Fruit fly (Drosophila melanogaster) whole organism, embryonic: ENCODE data around the gene CG32944.

Experiments
- Abd-B ChIP-seq: fragments of 200-800 bp; sonication (Bioruptor generic); optimal IDR thresholded peaks from 2 replicates; lab custom pipeline; 2018; ENCODE audit warnings: missing biosample characterization, mild to moderate bottlenecking, missing genetic modification characterization, moderate library complexity
- Atf6 ChIP-seq: fragments of 200-800 bp; sonication (Bioruptor generic); IDR thresholded peaks from 2 replicates; pipeline ENCODE4 v1.3.6; 2022; ENCODE audit warnings: missing biosample characterization, missing genetic modification characterization
- CG10209 ChIP-seq: fragments of 200-800 bp; sonication (Bioruptor generic); optimal IDR thresholded peaks from 3 replicates; lab custom pipeline; 2017; ENCODE audit warnings: missing biosample characterization, mild to moderate bottlenecking, missing genetic modification characterization, missing genetic modification reagents
- CG10267 ChIP-seq: fragments of 200-800 bp; sonication (Bioruptor generic); optimal IDR thresholded peaks from 2 replicates; lab custom pipeline; 2018; ENCODE audit warnings: missing biosample characterization, mild to moderate bottlenecking, missing genetic modification characterization, moderate library complexity
- CG11560 ChIP-seq: fragments of 200-800 bp; sonication (Bioruptor generic); IDR thresholded peaks from 3 replicates; pipeline ENCODE4 v1.3.6; 2022; ENCODE audit warnings: missing biosample characterization, missing genetic modification characterization
- CG11695 ChIP-seq: fragments of 200-800 bp; sonication (Bioruptor generic); IDR thresholded peaks from 3 replicates; pipeline ENCODE4 v1.3.6; 2022; ENCODE audit warnings: missing biosample characterization, missing genetic modification characterization
- CG12104 ChIP-seq: fragments of 200-800 bp; sonication (Bioruptor generic); optimal IDR thresholded peaks from 3 replicates; lab custom pipeline; 2016; ENCODE audit warnings: missing biosample characterization, missing genetic modification characterization
- CG12236 ChIP-seq: fragments of 200-800 bp; sonication (Bioruptor generic); optimal IDR thresholded peaks from 2 replicates; lab custom pipeline; 2016; ENCODE audit warnings: missing biosample characterization, missing genetic modification characterization
- CG12391 ChIP-seq: fragments of 200-800 bp; sonication (Bioruptor generic); optimal IDR thresholded peaks from 3 replicates; lab custom pipeline; 2018; ENCODE audit warnings: missing biosample characterization, mild to moderate bottlenecking, missing genetic modification characterization, moderate library complexity
- CG12942 ChIP-seq: fragments of 200-800 bp; sonication (Bioruptor generic); optimal IDR thresholded peaks from 3 replicates; lab custom pipeline; 2016; ENCODE audit warnings: missing biosample characterization, missing genetic modification characterization
- CG15269 ChIP-seq: fragments of 200-800 bp; sonication (Bioruptor generic); optimal IDR thresholded peaks from 2 replicates; lab custom pipeline; 2018; ENCODE audit warnings: missing biosample characterization, mild to moderate bottlenecking, missing genetic modification characterization, moderate library complexity
- CG16813 ChIP-seq: fragments of 200-800 bp; sonication (Bioruptor generic); IDR thresholded peaks from 3 replicates; pipeline ENCODE4 v1.3.6; 2022; ENCODE audit warnings: missing biosample characterization, missing genetic modification characterization; ENCODE audit not compliant: partially characterized antibody
- CG17361 ChIP-seq: fragments of 200-800 bp; sonication (Bioruptor generic); IDR thresholded peaks from 3 replicates; pipeline ENCODE4 v1.3.6; 2022; ENCODE audit warnings: missing biosample characterization, missing genetic modification characterization
- CG18476 ChIP-seq: fragments of 200-800 bp; sonication (Bioruptor generic); optimal IDR thresholded peaks from 2 replicates; lab custom pipeline; 2016; ENCODE audit warnings: missing biosample characterization, mild to moderate bottlenecking, missing genetic modification characterization
- CG18764 ChIP-seq: fragments of 200-800 bp; sonication (Bioruptor generic); optimal IDR thresholded peaks from 3 replicates; lab custom pipeline; 2016; ENCODE audit warnings: missing biosample characterization, missing genetic modification characterization
- CG2116 ChIP-seq: fragments of 200-800 bp; sonication (Bioruptor generic); optimal IDR thresholded peaks from 3 replicates; lab custom pipeline; 2018; ENCODE audit warnings: missing biosample characterization, mild to moderate bottlenecking, missing genetic modification characterization
- CG2712 ChIP-seq: fragments of 200-800 bp; optimal IDR thresholded peaks from 3 replicates; lab custom pipeline; 2019; ENCODE audit warnings: missing biosample characterization, mild to moderate bottlenecking, missing genetic modification characterization, moderate library complexity
- CG30403 ChIP-seq: fragments of 200-800 bp; sonication (Bioruptor generic); optimal IDR thresholded peaks from 3 replicates; lab custom pipeline; 2016; ENCODE audit warnings: missing biosample characterization, missing genetic modification characterization
- CG30431 ChIP-seq: fragments of 200-800 bp; sonication (Bioruptor generic); optimal IDR thresholded peaks from 2 replicates; lab custom pipeline; 2017; ENCODE audit warnings: missing biosample characterization, missing genetic modification characterization
- CG31441 ChIP-seq: fragments of 200-800 bp; sonication (Bioruptor generic); IDR thresholded peaks from 2 replicates; pipeline ENCODE4 v1.3.6; 2022; ENCODE audit warnings: missing biosample characterization, missing genetic modification characterization
- CG34376 ChIP-seq: fragments of 200-800 bp; sonication (Bioruptor generic); optimal IDR thresholded peaks from 2 replicates; lab custom pipeline; 2018; ENCODE audit warnings: missing biosample characterization, mild to moderate bottlenecking, missing genetic modification characterization
- CG5953 ChIP-seq: fragments of 200-800 bp; sonication (Bioruptor generic); IDR thresholded peaks from 2 replicates; pipeline ENCODE4 v1.3.6; 2022; ENCODE audit warnings: missing biosample characterization, missing genetic modification characterization
- CG6765 ChIP-seq: fragments of 200-800 bp; sonication (Bioruptor generic); optimal IDR thresholded peaks from 3 replicates; lab custom pipeline; 2017; ENCODE audit warnings: missing biosample characterization, mild to moderate bottlenecking, missing genetic modification characterization
- Camta ChIP-seq: fragments of 200-800 bp; sonication (Bioruptor generic); optimal IDR thresholded peaks from 2 replicates; lab custom pipeline; 2016; ENCODE audit warnings: missing biosample characterization, missing genetic modification characterization
- D19A ChIP-seq: fragments of 200-800 bp; optimal IDR thresholded peaks from 3 replicates; lab custom pipeline; 2019; ENCODE audit warnings: missing biosample characterization, mild to moderate bottlenecking, missing genetic modification characterization, moderate library complexity
- Dfd ChIP-seq, 2 experiments: fragments of >200 bp; optimal IDR thresholded peaks; 2 replicates each; lab custom pipeline; 2017; ENCODE audit warnings: missing biosample characterization in 2 of 2, missing genetic modification characterization in 2 of 2
- Dll ChIP-seq: fragments of 200-800 bp; sonication (Bioruptor generic); IDR thresholded peaks from 4 replicates; pipeline ENCODE4 v1.3.6; 2022; ENCODE audit warnings: missing biosample characterization, missing genetic modification characterization; ENCODE audit not compliant: partially characterized antibody
- Gug ChIP-seq: fragments of 200-800 bp; sonication (Bioruptor generic); IDR thresholded peaks from 4 replicates; pipeline ENCODE4 v1.3.6; 2022; ENCODE audit warnings: missing biosample characterization, missing genetic modification characterization
- Hmr ChIP-seq: fragments of 200-800 bp; sonication (Bioruptor generic); optimal IDR thresholded peaks from 3 replicates; lab custom pipeline; 2017; ENCODE audit warnings: mild to moderate bottlenecking, missing biosample characterization, missing genetic modification reagents, missing genetic modification characterization
- MBD-R2 ChIP-seq: fragments of 200-800 bp; sonication (Bioruptor generic); IDR thresholded peaks from 2 replicates; pipeline ENCODE4 v1.3.6; 2022; ENCODE audit warnings: missing biosample characterization, missing genetic modification characterization
- Opbp ChIP-seq: fragments of 200-800 bp; sonication (Bioruptor generic); IDR thresholded peaks from 3 replicates; pipeline ENCODE4 v1.3.6; 2022; ENCODE audit warnings: missing biosample characterization, missing genetic modification characterization; ENCODE audit not compliant: partially characterized antibody
- Sin3A ChIP-seq: fragments of >200 bp; optimal IDR thresholded peaks from 2 replicates; lab custom pipeline; 2018
- Six4 ChIP-seq: fragments of 200-800 bp; sonication (Bioruptor generic); optimal IDR thresholded peaks from 2 replicates; lab custom pipeline; 2016; ENCODE audit warnings: missing biosample characterization, missing genetic modification characterization
- Sry-δ ChIP-seq: fragments of 200-800 bp; sonication (Bioruptor generic); optimal IDR thresholded peaks from 2 replicates; lab custom pipeline; 2016; ENCODE audit warnings: missing biosample characterization, missing genetic modification characterization
- cad ChIP-seq: fragments of >200 bp; optimal IDR thresholded peaks from 2 replicates; lab custom pipeline; 2017; ENCODE audit warnings: missing biosample characterization, missing genetic modification characterization
- fd96Cb ChIP-seq: fragments of 200-800 bp; sonication (Bioruptor generic); optimal IDR thresholded peaks from 2 replicates; lab custom pipeline; 2018; ENCODE audit warnings: missing biosample characterization, mild to moderate bottlenecking, missing genetic modification characterization, moderate library complexity
- gem ChIP-seq: fragments of 200-800 bp; sonication (Bioruptor generic); optimal IDR thresholded peaks from 2 replicates; lab custom pipeline; 2019; ENCODE audit warnings: missing biosample characterization, mild to moderate bottlenecking, missing genetic modification characterization, moderate library complexity
- grau ChIP-seq: fragments of 200-800 bp; optimal IDR thresholded peaks from 3 replicates; lab custom pipeline; 2019; ENCODE audit warnings: missing biosample characterization, mild to moderate bottlenecking, missing genetic modification characterization, moderate library complexity
- h ChIP-seq: fragments of >200 bp; optimal IDR thresholded peaks from 2 replicates; lab custom pipeline; 2017
- ind ChIP-seq: fragments of 200-800 bp; sonication (Bioruptor generic); optimal IDR thresholded peaks from 3 replicates; lab custom pipeline; 2016; ENCODE audit warnings: missing biosample characterization, missing genetic modification characterization
- mam ChIP-seq: fragments of 200-800 bp; sonication (Bioruptor generic); optimal IDR thresholded peaks from 3 replicates; lab custom pipeline; 2016; ENCODE audit warnings: missing biosample characterization, missing genetic modification characterization
- p53 ChIP-seq: fragments of 200-800 bp; sonication (Bioruptor generic); optimal IDR thresholded peaks from 2 replicates; lab custom pipeline; 2016; ENCODE audit warnings: missing biosample characterization, missing genetic modification characterization
- pan ChIP-seq, 4 experiments: fragments of >200 bp in 3 of 4; fragments of 200-800 bp in 1 of 4; sonication (Bioruptor generic) in 1 of 4; optimal IDR thresholded peaks in 3 of 4; IDR thresholded peaks in 1 of 4; 2 replicates each; pipeline versions ENCODE4 v1.3.6 to Lab custom; 2017 to 2022; ENCODE audit warnings: missing biosample characterization in 2 of 4, missing genetic modification characterization in 2 of 4, mixed read lengths in 1 of 4
- phol ChIP-seq: fragments of 200-800 bp; sonication (Bioruptor generic); optimal IDR thresholded peaks from 3 replicates; lab custom pipeline; 2018; ENCODE audit warnings: missing biosample characterization, mild to moderate bottlenecking, missing genetic modification characterization, moderate library complexity
- prd ChIP-seq, 3 experiments: fragments of >200 bp in 2 of 3; fragments of 200-800 bp in 1 of 3; sonication (Bioruptor generic) in 1 of 3; optimal IDR thresholded peaks in 2 of 3; IDR thresholded peaks in 1 of 3; 2 replicates in 2 of 3; 3 replicates in 1 of 3; pipeline versions ENCODE4 v1.3.6 to Lab custom; 2017 to 2022; ENCODE audit warnings: missing biosample characterization in 1 of 3, missing genetic modification characterization in 1 of 3
- ranshi ChIP-seq: fragments of 200-800 bp; sonication (Bioruptor generic); IDR thresholded peaks from 2 replicates; pipeline ENCODE4 v1.3.6; 2022; ENCODE audit warnings: missing biosample characterization, missing genetic modification characterization
- sens ChIP-seq: fragments of 200-800 bp; sonication (Bioruptor generic); peaks from one replicate; lab custom pipeline; 2016; ENCODE audit warnings: missing biosample characterization, missing genetic modification characterization
- trem ChIP-seq: fragments of 200-800 bp; optimal IDR thresholded peaks from 3 replicates; lab custom pipeline; 2019; ENCODE audit warnings: missing biosample characterization, mild to moderate bottlenecking, missing genetic modification characterization, moderate library complexity
- yki ChIP-seq: fragments of >200 bp; optimal IDR thresholded peaks from 3 replicates; lab custom pipeline; 2018
- z ChIP-seq: fragments of 200-800 bp; sonication (Bioruptor generic); IDR thresholded peaks from 3 replicates; pipeline ENCODE4 v1.3.6; 2022; ENCODE audit warnings: missing biosample characterization, missing genetic modification characterization

CG32944 gene

dm6 chr3R:4399810-4400496, 19.4 kb downstream of the CG32944 start (continued):
- TF ChIP-seq CG12104 (GFP tag; lab: Kevin White, UChicago) = no peak
- TF ChIP-seq CG10209 = peak; percentile 18
- TF ChIP-seq CG18764 (GFP tag; lab: Kevin White, UChicago) = peak; percentile 64
- peak; percentile 4 for TF ChIP-seq Sin3A (lab: Kevin White, UChicago)
- peak; percentile 15 for TF ChIP-seq mam (GFP tag; lab: Kevin White, UChicago)
- no peak for TF ChIP-seq h (lab: Kevin White, UChicago)
- peak; percentile 44 for TF ChIP-seq CG30403 (GFP tag; lab: Kevin White, UChicago)
- TF ChIP-seq CG2116 = peak; percentile 57
- TF ChIP-seq prd (optimal IDR thresholded peaks at IDR 0.05; lab: Kevin White, UChicago) = no peak
- TF ChIP-seq prd (GFP tag; IDR thresholded peaks at IDR 0.05; lab: Robert Waterston, UW) = peak; percentile 48; the same call in 2 of the 3 replicates
- TF ChIP-seq D19A = no peak
- TF ChIP-seq ind (GFP tag; lab: Kevin White, UChicago) = peak; percentile 18
- TF ChIP-seq Abd-B (GFP tag; lab: Kevin White, UChicago) = peak; percentile 60
- TF ChIP-seq fd96Cb = peak; percentile 10
- peak; percentile 64 for TF ChIP-seq phol (tag; lab: Kevin White, UChicago)
- no peak for TF ChIP-seq CG12236 (GFP tag; lab: Kevin White, UChicago)
- peak; percentile 48 for TF ChIP-seq CG12391
- peak; percentile 18 for TF ChIP-seq CG10267
- no peak for TF ChIP-seq CG34376
- no peak for TF ChIP-seq z (GFP tag; lab: Robert Waterston, UW)
- TF ChIP-seq Dfd (GFP tag; optimal IDR thresholded peaks at IDR 0.05; lab: Kevin White, UChicago) = peak in 1 of 2 experiments; percentile 55
- no peak for TF ChIP-seq CG6765
- no peak for TF ChIP-seq CG5953 (GFP tag; lab: Robert Waterston, UW)
- no peak for TF ChIP-seq Camta (GFP tag; lab: Kevin White, UChicago)
- TF ChIP-seq Atf6 (GFP tag; lab: Robert Waterston, UW) = no peak
- no peak for TF ChIP-seq Hmr (GFP tag; lab: Kevin White, UChicago)
- no peak for TF ChIP-seq CG11695 (GFP tag; lab: Robert Waterston, UW)
- TF ChIP-seq CG30431 = no peak
- peak; percentile 56; the same call in 1 of the 3 replicates for TF ChIP-seq Opbp (GFP tag; lab: Robert Waterston, UW)
- peak; percentile 26; the same call in 1 of the 3 replicates for TF ChIP-seq CG16813 (GFP tag; lab: Robert Waterston, UW)
- peak; percentile 49 for TF ChIP-seq sens (GFP tag; lab: Kevin White, UChicago)
- TF ChIP-seq Six4 (GFP tag; lab: Kevin White, UChicago) = no peak
- TF ChIP-seq CG12942 (GFP tag; lab: Kevin White, UChicago) = no peak
- TF ChIP-seq Dll (GFP tag; lab: Robert Waterston, UW) = 0 out of 4 replicates have a peak, but pooled peaks have one; percentile 12
- peak; percentile 41 for TF ChIP-seq gem
- peak; percentile 17 for TF ChIP-seq Sry-δ
- TF ChIP-seq trem (tag; lab: Kevin White, UChicago) = no peak
- no peak for TF ChIP-seq p53 (GFP tag; lab: Kevin White, UChicago)
- TF ChIP-seq grau (tag; lab: Kevin White, UChicago) = peak; percentile 30
- TF ChIP-seq ranshi = 0 out of 2 replicates have a peak, but pooled peaks have one; percentile 22
- peak; percentile 82 for TF ChIP-seq CG17361
- peak; percentile 69 for TF ChIP-seq MBD-R2
- TF ChIP-seq CG15269 (tag; lab: Kevin White, UChicago) = peak; percentile 1
- TF ChIP-seq cad (GFP tag; lab: Kevin White, UChicago) = no peak
- TF ChIP-seq pan (optimal IDR thresholded peaks at IDR 0.05; lab: Kevin White, UChicago) = no peak
- TF ChIP-seq pan (GFP tag; optimal IDR thresholded peaks at IDR 0.05 in 1 of 2, IDR thresholded peaks at IDR 0.05 in 1 of 2) = no peak
- TF ChIP-seq Gug = 0 out of 4 replicates have a peak, but pooled peaks have one; percentile 29
- TF ChIP-seq CG11560 = no peak
- no peak for TF ChIP-seq yki (lab: Kevin White, UChicago)
- peak; percentile 43 for TF ChIP-seq CG2712 (tag; lab: Kevin White, UChicago)
- no peak for TF ChIP-seq CG18476 (GFP tag; lab: Kevin White, UChicago)
- peak; percentile 55; the same call in 1 of the 2 replicates for TF ChIP-seq CG31441 (GFP tag; lab: Robert Waterston, UW)
